Fruit fly (Drosophila melanogaster) whole organism, embryonic: Measurements from ENCODE around the gene cysu.

Experiments used
- Ada2b ChIP-seq: fragments of 200-800 bp; sonication (Bioruptor generic); IDR thresholded peaks from 2 replicates; pipeline ENCODE4 v1.3.6; 2022; ENCODE audit warnings: missing biosample characterization, missing genetic modification characterization
- CG10431 ChIP-seq: fragments of 200-800 bp; sonication (Bioruptor generic); optimal IDR thresholded peaks from 3 replicates; lab custom pipeline; 2018; ENCODE audit warnings: missing biosample characterization, mild to moderate bottlenecking, missing genetic modification characterization
- CG10654 ChIP-seq: fragments of 200-800 bp; sonication (Bioruptor generic); optimal IDR thresholded peaks from 2 replicates; lab custom pipeline; 2016; ENCODE audit warnings: missing biosample characterization, missing genetic modification characterization
- CG11398 ChIP-seq: fragments of 200-800 bp; sonication (Bioruptor generic); optimal IDR thresholded peaks from 2 replicates; lab custom pipeline; 2016; ENCODE audit warnings: missing biosample characterization, missing genetic modification characterization
- CG12299 ChIP-seq: fragments of 200-800 bp; sonication (Bioruptor generic); optimal IDR thresholded peaks from 2 replicates; lab custom pipeline; 2018; ENCODE audit warnings: missing biosample characterization, mild to moderate bottlenecking, missing genetic modification characterization
- CG12769 ChIP-seq: fragments of 200-800 bp; sonication (Bioruptor generic); optimal IDR thresholded peaks from 2 replicates; lab custom pipeline; 2019; ENCODE audit warnings: missing biosample characterization, mild to moderate bottlenecking, missing genetic modification characterization, moderate library complexity
- CG13287 ChIP-seq: fragments of 200-800 bp; sonication (Bioruptor generic); IDR thresholded peaks from 2 replicates; pipeline ENCODE4 v1.3.6; 2022; ENCODE audit warnings: missing biosample characterization, missing genetic modification characterization; ENCODE audit not compliant: partially characterized antibody
- CG13424 ChIP-seq: fragments of 200-800 bp; sonication (Bioruptor generic); optimal IDR thresholded peaks from 2 replicates; lab custom pipeline; 2019; ENCODE audit warnings: missing biosample characterization, mild to moderate bottlenecking, missing genetic modification characterization, moderate library complexity
- CG14014 ChIP-seq: fragments of 200-800 bp; sonication (Bioruptor generic); IDR thresholded peaks from 2 replicates; pipeline ENCODE4 v1.3.6; 2022; ENCODE audit warnings: missing biosample characterization, missing genetic modification characterization
- CG14667 ChIP-seq: fragments of 200-800 bp; sonication (Bioruptor generic); IDR thresholded peaks from 2 replicates; pipeline ENCODE4 v1.3.6; 2022; ENCODE audit warnings: missing biosample characterization, missing genetic modification characterization
- CG16863 ChIP-seq: fragments of 200-800 bp; sonication (Bioruptor generic); optimal IDR thresholded peaks from 3 replicates; lab custom pipeline; 2016; ENCODE audit warnings: missing biosample characterization, missing genetic modification characterization
- CG17359 ChIP-seq: fragments of 200-800 bp; sonication (Bioruptor generic); optimal IDR thresholded peaks from 3 replicates; lab custom pipeline; 2018; ENCODE audit warnings: missing biosample characterization, mild to moderate bottlenecking, missing genetic modification characterization, moderate library complexity
- CG17829 ChIP-seq: fragments of 200-800 bp; optimal IDR thresholded peaks from 2 replicates; lab custom pipeline; 2019; ENCODE audit warnings: missing biosample characterization, mild to moderate bottlenecking, missing genetic modification characterization, moderate library complexity
- CG17912 ChIP-seq: fragments of 200-800 bp; sonication (Bioruptor generic); optimal IDR thresholded peaks from 2 replicates; lab custom pipeline; 2018; ENCODE audit warnings: missing biosample characterization, mild to moderate bottlenecking, missing genetic modification characterization
- CG18764 ChIP-seq: fragments of 200-800 bp; sonication (Bioruptor generic); optimal IDR thresholded peaks from 3 replicates; lab custom pipeline; 2016; ENCODE audit warnings: missing biosample characterization, missing genetic modification characterization
- CG31441 ChIP-seq: fragments of 200-800 bp; sonication (Bioruptor generic); IDR thresholded peaks from 2 replicates; pipeline ENCODE4 v1.3.6; 2022; ENCODE audit warnings: missing biosample characterization, missing genetic modification characterization
- CG33213 ChIP-seq: fragments of 200-800 bp; sonication (Bioruptor generic); optimal IDR thresholded peaks from 3 replicates; lab custom pipeline; 2016; ENCODE audit warnings: missing biosample characterization, missing genetic modification characterization
- CG4282 ChIP-seq: fragments of 200-800 bp; sonication (Bioruptor generic); optimal IDR thresholded peaks from 2 replicates; lab custom pipeline; 2016; ENCODE audit warnings: missing biosample characterization, missing genetic modification characterization
- CG4820 ChIP-seq: fragments of 200-800 bp; sonication (Bioruptor generic); optimal IDR thresholded peaks from 3 replicates; lab custom pipeline; 2016; ENCODE audit warnings: missing biosample characterization, missing genetic modification characterization
- CG6175 ChIP-seq: fragments of 200-800 bp; sonication (Bioruptor generic); IDR thresholded peaks from 3 replicates; pipeline ENCODE4 v1.3.6; 2022; ENCODE audit warnings: missing biosample characterization, missing genetic modification characterization
- CG6254 ChIP-seq: fragments of 200-800 bp; sonication (Bioruptor generic); optimal IDR thresholded peaks from 3 replicates; lab custom pipeline; 2017; ENCODE audit warnings: mild to moderate bottlenecking, missing biosample characterization, missing genetic modification reagents, missing genetic modification characterization
- CG6854 ChIP-seq: fragments of 200-800 bp; sonication (Bioruptor generic); optimal IDR thresholded peaks from 3 replicates; lab custom pipeline; 2017; ENCODE audit warnings: missing biosample characterization, mild to moderate bottlenecking, missing genetic modification characterization
- CG7357 ChIP-seq: fragments of 200-800 bp; sonication (Bioruptor generic); IDR thresholded peaks from 3 replicates; pipeline ENCODE4 v1.3.6; 2022; ENCODE audit warnings: missing biosample characterization, missing genetic modification characterization
- CG7987 ChIP-seq: fragments of 200-800 bp; sonication (Bioruptor generic); optimal IDR thresholded peaks from 2 replicates; lab custom pipeline; 2018; ENCODE audit warnings: missing biosample characterization, mild to moderate bottlenecking, missing genetic modification characterization, moderate library complexity
- CG8388 ChIP-seq: fragments of 200-800 bp; sonication (Bioruptor generic); optimal IDR thresholded peaks from 2 replicates; lab custom pipeline; 2019; ENCODE audit warnings: missing biosample characterization, mild to moderate bottlenecking, missing genetic modification characterization, moderate library complexity
- CG8478 ChIP-seq: fragments of >200 bp; optimal IDR thresholded peaks from 2 replicates; lab custom pipeline; 2018
- CG8944 ChIP-seq: fragments of 200-800 bp; sonication (Bioruptor generic); optimal IDR thresholded peaks from 3 replicates; lab custom pipeline; 2016; ENCODE audit warnings: missing biosample characterization, missing genetic modification characterization
- CG9609 ChIP-seq: fragments of 200-800 bp; sonication (Bioruptor generic); optimal IDR thresholded peaks from 3 replicates; lab custom pipeline; 2016; ENCODE audit warnings: missing biosample characterization, missing genetic modification characterization
- CG9797 ChIP-seq: fragments of 200-800 bp; sonication (Bioruptor generic); optimal IDR thresholded peaks from 3 replicates; lab custom pipeline; 2018; ENCODE audit warnings: missing biosample characterization, mild to moderate bottlenecking, missing genetic modification characterization
- CoRest ChIP-seq: fragments of 200-800 bp; sonication (Bioruptor generic); optimal IDR thresholded peaks from 3 replicates; lab custom pipeline; 2018; ENCODE audit warnings: missing biosample characterization, mild to moderate bottlenecking, missing genetic modification characterization, moderate library complexity
- Dbx ChIP-seq: fragments of 200-800 bp; sonication (Bioruptor generic); IDR thresholded peaks from 3 replicates; pipeline ENCODE4 v1.3.6; 2022; ENCODE audit warnings: missing biosample characterization, missing genetic modification characterization
- HmgZ ChIP-seq: fragments of 200-800 bp; sonication (Bioruptor generic); optimal IDR thresholded peaks from 2 replicates; lab custom pipeline; 2018; ENCODE audit warnings: missing biosample characterization, mild to moderate bottlenecking, missing genetic modification characterization
- Hmr ChIP-seq: fragments of 200-800 bp; sonication (Bioruptor generic); optimal IDR thresholded peaks from 3 replicates; lab custom pipeline; 2017; ENCODE audit warnings: mild to moderate bottlenecking, missing biosample characterization, missing genetic modification reagents, missing genetic modification characterization
- Lim3 ChIP-seq: fragments of 200-800 bp; sonication (Bioruptor generic); IDR thresholded peaks from 2 replicates; pipeline ENCODE4 v1.3.6; 2022; ENCODE audit warnings: missing biosample characterization, missing genetic modification characterization
- MESR4 ChIP-seq: fragments of 200-800 bp; sonication (Bioruptor generic); optimal IDR thresholded peaks from 2 replicates; lab custom pipeline; 2018; ENCODE audit warnings: missing biosample characterization, mild to moderate bottlenecking, missing genetic modification characterization, moderate library complexity
- Meics ChIP-seq: fragments of 200-800 bp; sonication (Bioruptor generic); optimal IDR thresholded peaks from 2 replicates; lab custom pipeline; 2017; ENCODE audit warnings: missing biosample characterization, mild to moderate bottlenecking, missing genetic modification characterization
- Mrtf ChIP-seq: fragments of 200-800 bp; sonication (Bioruptor generic); IDR thresholded peaks from 3 replicates; pipeline ENCODE4 v1.3.6; 2022; ENCODE audit warnings: missing biosample characterization, missing genetic modification characterization
- Oaz ChIP-seq: fragments of 200-800 bp; sonication (Bioruptor generic); IDR thresholded peaks from 2 replicates; pipeline ENCODE4 v1.3.6; 2022; ENCODE audit warnings: missing biosample characterization, missing genetic modification characterization
- Sin3A ChIP-seq: fragments of >200 bp; optimal IDR thresholded peaks from 2 replicates; lab custom pipeline; 2018
- Taf1 ChIP-seq: fragments of 200-800 bp; sonication (Bioruptor generic); IDR thresholded peaks from 2 replicates; pipeline ENCODE4 v1.3.6; 2022; ENCODE audit warnings: missing biosample characterization, missing genetic modification characterization
- br ChIP-seq: fragments of >200 bp; optimal IDR thresholded peaks from 2 replicates; lab custom pipeline; 2017
- dan ChIP-seq: fragments of 200-800 bp; sonication (Bioruptor generic); IDR thresholded peaks from 2 replicates; pipeline ENCODE4 v1.3.6; 2022; ENCODE audit warnings: missing biosample characterization, missing genetic modification characterization
- dati ChIP-seq: fragments of 200-800 bp; sonication (Bioruptor generic); IDR thresholded peaks from 2 replicates; pipeline ENCODE4 v1.3.6; 2022; ENCODE audit warnings: missing biosample characterization, missing genetic modification characterization
- gcm2 ChIP-seq: fragments of 200-800 bp; sonication (Bioruptor generic); optimal IDR thresholded peaks from 2 replicates; lab custom pipeline; 2016; ENCODE audit warnings: missing biosample characterization, missing genetic modification characterization
- gem ChIP-seq: fragments of 200-800 bp; sonication (Bioruptor generic); optimal IDR thresholded peaks from 2 replicates; lab custom pipeline; 2019; ENCODE audit warnings: missing biosample characterization, mild to moderate bottlenecking, missing genetic modification characterization, moderate library complexity
- her ChIP-seq: fragments of 200-800 bp; sonication (Bioruptor generic); optimal IDR thresholded peaks from 2 replicates; lab custom pipeline; 2016; ENCODE audit warnings: missing biosample characterization, missing genetic modification characterization
- mam ChIP-seq: fragments of 200-800 bp; sonication (Bioruptor generic); optimal IDR thresholded peaks from 3 replicates; lab custom pipeline; 2016; ENCODE audit warnings: missing biosample characterization, missing genetic modification characterization
- nerfin-2 ChIP-seq: fragments of 200-800 bp; sonication (Bioruptor generic); IDR thresholded peaks from 2 replicates; pipeline ENCODE4 v1.3.6; 2022; ENCODE audit warnings: missing biosample characterization, missing genetic modification characterization; ENCODE audit not compliant: partially characterized antibody
- odd ChIP-seq: fragments of 200-800 bp; sonication (Bioruptor generic); optimal IDR thresholded peaks from 2 replicates; lab custom pipeline; 2017; ENCODE audit warnings: missing biosample characterization, mild to moderate bottlenecking, missing genetic modification characterization
- trem ChIP-seq: fragments of 200-800 bp; optimal IDR thresholded peaks from 3 replicates; lab custom pipeline; 2019; ENCODE audit warnings: missing biosample characterization, mild to moderate bottlenecking, missing genetic modification characterization, moderate library complexity
- tx ChIP-seq: fragments of 200-800 bp; sonication (Bioruptor generic); optimal IDR thresholded peaks from 2 replicates; lab custom pipeline; 2016; ENCODE audit warnings: missing biosample characterization, missing genetic modification characterization
- unpg ChIP-seq: fragments of 200-800 bp; sonication (Bioruptor generic); optimal IDR thresholded peaks from 3 replicates; lab custom pipeline; 2018; ENCODE audit warnings: missing biosample characterization, mild to moderate bottlenecking, missing genetic modification characterization, moderate library complexity

cysu gene

dm6 chr3R:17402434-17402833 lies 23.1 kb upstream of the cysu start, which contains the start of gene Sur-8 (continued):
- TF ChIP-seq mam (GFP tag; lab: Kevin White, UChicago): peak; percentile 69
- TF ChIP-seq CG14014 (GFP tag; lab: Robert Waterston, UW): peak; percentile 71; the same call in 1 of the 2 replicates
- peak; percentile 69 for TF ChIP-seq CG8944 (GFP tag; lab: Kevin White, UChicago)
- TF ChIP-seq tx (GFP tag; lab: Kevin White, UChicago): peak; percentile 35
- peak; percentile 67 for TF ChIP-seq CG33213 (GFP tag; lab: Kevin White, UChicago)
- peak; percentile 20; the same call in 1 of the 2 replicates for TF ChIP-seq CG31441 (GFP tag; lab: Robert Waterston, UW)
- TF ChIP-seq CG6175 (GFP tag; lab: Robert Waterston, UW): peak; percentile 51; the same call in 2 of the 3 replicates
- peak; percentile 62 for TF ChIP-seq HmgZ
- TF ChIP-seq CG10654: peak; percentile 40
- peak; percentile 12 for TF ChIP-seq odd (GFP tag; lab: Kevin White, UChicago)
- TF ChIP-seq Mrtf (GFP tag; lab: Robert Waterston, UW): peak; percentile 83
- peak; percentile 56 for TF ChIP-seq gem
- TF ChIP-seq MESR4 (GFP tag; lab: Kevin White, UChicago): no peak
- peak; percentile 76 for TF ChIP-seq Hmr (GFP tag; lab: Kevin White, UChicago)
- TF ChIP-seq her (GFP tag; lab: Kevin White, UChicago): peak; percentile 65
- TF ChIP-seq trem: no peak
- peak; percentile 74 for TF ChIP-seq Meics
- TF ChIP-seq CG16863 (GFP tag; lab: Kevin White, UChicago): peak; percentile 65
- peak; percentile 1 for TF ChIP-seq CG6854 (GFP tag; lab: Kevin White, UChicago)
- TF ChIP-seq CG11398: peak; percentile 34
- peak; percentile 7 for TF ChIP-seq CG8388 (GFP tag; lab: Kevin White, UChicago)
- no peak for TF ChIP-seq dan (GFP tag; lab: Robert Waterston, UW)
- 0 out of 2 replicates have a peak, but pooled peaks have one; percentile 27 for TF ChIP-seq CG13287
- TF ChIP-seq unpg (GFP tag; lab: Kevin White, UChicago): no peak
- TF ChIP-seq CG17912 (GFP tag; lab: Kevin White, UChicago): peak; percentile 61
- TF ChIP-seq Sin3A (lab: Kevin White, UChicago): no peak
- TF ChIP-seq CoRest (tag; lab: Kevin White, UChicago): peak; percentile 48
- no peak for TF ChIP-seq br (lab: Kevin White, UChicago)
- TF ChIP-seq CG7357 (GFP tag; lab: Robert Waterston, UW): peak; percentile 34; the same call in 1 of the 3 replicates
- peak; percentile 53 for TF ChIP-seq CG17829
- TF ChIP-seq Ada2b (GFP tag; lab: Robert Waterston, UW): peak; percentile 69
- peak; percentile 64 for TF ChIP-seq CG12769 (tag; lab: Kevin White, UChicago)
- peak; percentile 27 for TF ChIP-seq CG18764 (GFP tag; lab: Kevin White, UChicago)
- TF ChIP-seq CG13424 (tag; lab: Kevin White, UChicago): peak; percentile 0
- TF ChIP-seq CG8478 (lab: Kevin White, UChicago): no peak
- peak; percentile 53 for TF ChIP-seq CG17359 (tag; lab: Kevin White, UChicago)
- no peak for TF ChIP-seq CG4282 (GFP tag; lab: Kevin White, UChicago)
- peak; percentile 52 for TF ChIP-seq CG4820 (GFP tag; lab: Kevin White, UChicago)
- TF ChIP-seq Oaz: 0 out of 2 replicates have a peak, but pooled peaks have one; percentile 45
- TF ChIP-seq gcm2 (GFP tag; lab: Kevin White, UChicago): no peak
- no peak for TF ChIP-seq CG9797 (GFP tag; lab: Kevin White, UChicago)
- TF ChIP-seq Dbx (GFP tag; lab: Robert Waterston, UW): peak; percentile 84
- no peak for TF ChIP-seq CG6254 (GFP tag; lab: Kevin White, UChicago)
- peak; percentile 64 for TF ChIP-seq CG7987 (GFP tag; lab: Kevin White, UChicago)
- TF ChIP-seq nerfin-2 (GFP tag; lab: Robert Waterston, UW): no peak
- TF ChIP-seq Lim3 (GFP tag; lab: Robert Waterston, UW): no peak
- TF ChIP-seq CG9609: peak; percentile 51
- TF ChIP-seq dati (GFP tag; lab: Robert Waterston, UW): no peak
- peak; percentile 39 for TF ChIP-seq CG10431 (GFP tag; lab: Kevin White, UChicago)
- no peak for TF ChIP-seq CG12299 (tag; lab: Kevin White, UChicago)
- TF ChIP-seq Taf1: 0 out of 2 replicates have a peak, but pooled peaks have one; percentile 27
- TF ChIP-seq CG14667 (GFP tag; lab: Robert Waterston, UW): peak; percentile 41; the same call in 1 of the 2 replicates
